Worm (Caenorhabditis elegans) whole organism, early embryonic: ENCODE measurements around the gene F48E8.2.

ENCODE experiments used
- B0310.2 ChIP-seq: sonication (generic microtip); optimal IDR thresholded peaks from 2 replicates; lab custom pipeline; 2016; ENCODE audit warnings: mild to moderate bottlenecking, missing genetic modification characterization, missing compliant biosample characterization
- F13C5.2 ChIP-seq: sonication (generic microtip); optimal IDR thresholded peaks from 2 replicates; lab custom pipeline; 2017; ENCODE audit warnings: mild to moderate bottlenecking, missing genetic modification characterization, inconsistent platforms, missing compliant biosample characterization
- aly-1 ChIP-seq: sonication (generic microtip); optimal IDR thresholded peaks from 2 replicates; lab custom pipeline; 2016; ENCODE audit warnings: missing genetic modification characterization, missing compliant biosample characterization
- ama-1 ChIP-seq: fragments of 150-350 bp; optimal IDR thresholded peaks from 2 replicates; lab custom pipeline; 2014
- ceh-13 ChIP-seq: fragments of 200-800 bp; sonication (Bioruptor generic); optimal IDR thresholded peaks from 2 replicates; lab custom pipeline; 2018; ENCODE audit warnings: mild to moderate bottlenecking, missing genetic modification characterization, missing compliant biosample characterization
- ceh-36 ChIP-seq: sonication (generic microtip); optimal IDR thresholded peaks from 2 replicates; lab custom pipeline; 2016; ENCODE audit warnings: missing genetic modification characterization, inconsistent platforms, missing compliant biosample characterization
- ets-7 ChIP-seq: sonication (generic microtip); optimal IDR thresholded peaks from 2 replicates; lab custom pipeline; 2016; ENCODE audit warnings: missing genotype, missing genetic modification characterization, missing compliant biosample characterization
- flt-1 ChIP-seq: fragments of 200-800 bp; sonication (Bioruptor generic); IDR thresholded peaks from 2 replicates; pipeline ENCODE4 v1.3.6; 2022; ENCODE audit warnings: missing genetic modification characterization, missing compliant biosample characterization
- hmbx-1 ChIP-seq: sonication (generic microtip); optimal IDR thresholded peaks from 2 replicates; lab custom pipeline; 2016; ENCODE audit warnings: mild to moderate bottlenecking, missing genetic modification characterization, missing compliant biosample characterization
- hmg-4 ChIP-seq: fragments of 200-800 bp; sonication (Bioruptor generic); optimal IDR thresholded peaks from 2 replicates; lab custom pipeline; 2018; ENCODE audit warnings: mild to moderate bottlenecking, missing genetic modification characterization, missing compliant biosample characterization
- hnd-1 ChIP-seq: sonication (generic microtip); optimal IDR thresholded peaks from 2 replicates; lab custom pipeline; 2016; ENCODE audit warnings: missing genetic modification characterization, missing compliant biosample characterization
- pes-1 ChIP-seq: fragments of 200-800 bp; sonication (Bioruptor generic); IDR thresholded peaks from 2 replicates; pipeline ENCODE4 v1.3.6; 2022; ENCODE audit warnings: missing genetic modification reagents, missing genetic modification characterization, missing compliant biosample characterization
- scrt-1 ChIP-seq: fragments of 200-800 bp; sonication (Bioruptor generic); IDR thresholded peaks from 2 replicates; pipeline ENCODE4 v1.3.6; 2022; ENCODE audit warnings: missing genetic modification characterization, missing compliant biosample characterization
- sea-1 ChIP-seq: fragments of 200-800 bp; sonication (Bioruptor generic); conservative IDR thresholded peaks from 2 replicates; pipeline ENCODE4 v1.3.6; 2022; ENCODE audit warnings: missing genetic modification characterization, missing compliant biosample characterization
- tbx-11 ChIP-seq: fragments of 200-800 bp; sonication (Bioruptor generic); IDR thresholded peaks from 2 replicates; pipeline ENCODE4 v1.3.6; 2022; ENCODE audit warnings: missing genetic modification characterization, missing compliant biosample characterization
- tbx-37 ChIP-seq: fragments of 200-800 bp; sonication (Bioruptor generic); conservative IDR thresholded peaks from 2 replicates; pipeline ENCODE4 v1.3.6; 2022; ENCODE audit warnings: missing genetic modification reagents, missing genetic modification characterization, missing compliant biosample characterization
- tra-4 ChIP-seq: sonication (generic microtip); optimal IDR thresholded peaks from 2 replicates; lab custom pipeline; 2017; ENCODE audit warnings: missing genetic modification characterization, missing compliant biosample characterization

F48E8.2 gene

DNA sequence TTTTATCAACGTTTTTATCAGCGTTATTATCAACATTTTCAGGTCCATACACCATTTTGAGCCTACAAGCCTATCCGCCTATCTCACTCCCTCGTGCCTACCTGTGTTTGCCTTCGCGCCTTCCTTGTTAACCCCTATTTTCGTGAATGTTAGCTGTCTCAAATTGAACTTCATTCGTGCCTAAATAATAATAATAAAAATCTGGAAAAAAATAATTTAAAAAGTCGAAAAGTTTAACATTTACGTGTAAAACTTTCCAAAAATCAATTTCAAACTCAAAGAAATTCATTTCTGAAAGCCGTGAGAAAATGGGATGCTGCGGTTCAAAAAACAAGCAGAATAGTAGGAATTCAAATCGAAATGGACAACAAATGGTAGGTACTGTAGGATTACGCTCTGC is 13.8 kb downstream of the F48E8.2 start, which contains the start of gene R02F2.10:
TSS of gene R02F2.10 (plus strand) at position 301 of the 400 bp plus-strand sequence.
- no peak for TF ChIP-seq hmg-4 (GFP tag; lab: Kevin White, UChicago)
- TF ChIP-seq ama-1 (lab: Kevin White, UChicago) = no peak
- no peak for TF ChIP-seq ets-7 (tag; lab: Kevin White, UChicago)
- no peak for TF ChIP-seq F13C5.2 (tag; lab: Kevin White, UChicago)
- no peak for TF ChIP-seq flt-1 (GFP tag; lab: Robert Waterston, UW)
- no peak for TF ChIP-seq hmbx-1 (tag; lab: Kevin White, UChicago)
- TF ChIP-seq sea-1 (GFP tag; lab: Robert Waterston, UW) = no peak

DNA sequence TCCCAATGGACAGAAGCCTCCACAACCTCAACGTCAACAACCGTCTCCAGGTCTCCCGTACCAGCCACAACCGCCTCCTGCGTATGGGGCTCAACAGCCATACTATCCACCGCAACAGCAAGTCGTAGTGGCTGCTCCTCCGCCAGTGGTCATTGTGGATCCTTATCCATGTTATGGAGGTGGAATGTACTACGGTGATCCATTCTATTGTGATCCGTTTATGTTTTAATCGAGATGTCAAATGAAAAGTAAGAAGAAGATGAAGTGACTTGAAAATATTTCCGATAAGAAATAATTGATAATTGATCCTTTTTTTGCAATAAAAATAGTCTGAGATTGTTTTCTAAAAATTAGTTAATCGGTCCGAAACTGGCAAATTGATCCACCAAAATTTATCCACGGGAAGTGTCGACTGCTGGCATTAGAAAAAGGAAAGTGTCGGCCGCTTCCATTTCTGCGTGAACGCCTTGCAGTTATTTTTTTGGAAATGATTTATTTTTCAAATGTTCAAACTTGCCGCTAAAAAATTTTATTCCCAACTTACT is 14.7 kb downstream of the F48E8.2 start, which contains the start of the genes R02F2.6 and R02F2.5:
TSS of gene R02F2.6 (minus strand) at position 101 of the 545 bp plus-strand sequence.
TSS of gene R02F2.5 (plus strand) at position 495 of the 545 bp plus-strand sequence.
- TF ChIP-seq hmg-4 (GFP tag; lab: Kevin White, UChicago) = no peak
- no peak for TF ChIP-seq F13C5.2 (tag; lab: Kevin White, UChicago)
- no peak for TF ChIP-seq tra-4 (tag; lab: Kevin White, UChicago)
- no peak for TF ChIP-seq tbx-37 (GFP tag; lab: Robert Waterston, UW)

DNA sequence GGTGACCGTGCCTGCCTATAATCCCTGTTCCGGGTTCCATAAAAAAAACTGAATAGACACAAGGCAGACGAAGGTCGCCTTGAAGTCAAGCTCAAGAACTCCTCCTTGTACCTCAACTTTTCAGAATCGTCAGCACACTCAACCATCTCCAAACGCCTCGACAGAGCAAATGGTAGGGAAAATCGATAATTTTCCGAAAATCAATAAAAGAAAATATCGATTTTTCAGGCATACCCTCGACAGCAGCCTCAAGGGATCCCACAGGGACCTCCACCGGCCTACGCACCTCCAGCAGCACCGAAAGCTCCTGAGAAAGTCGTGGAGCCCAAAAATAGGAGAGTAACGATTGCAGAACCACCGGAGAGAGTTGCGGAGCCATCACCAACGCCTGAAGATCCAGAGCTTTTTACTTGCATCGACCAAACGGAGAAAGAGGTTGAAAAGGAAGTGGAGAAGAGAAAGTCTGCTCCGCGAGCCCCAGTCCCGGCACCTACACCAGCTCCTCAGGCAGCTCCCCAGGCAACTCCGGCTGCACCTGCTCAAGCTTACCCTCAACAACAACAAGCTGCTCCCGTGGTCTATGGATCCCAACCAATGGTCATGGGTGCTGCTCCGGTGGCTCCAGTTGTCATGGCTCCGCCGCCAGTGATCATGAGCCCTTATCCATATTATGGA is 15.5 kb downstream of the F48E8.2 start:
- TF ChIP-seq hnd-1 (no peak), tbx-11 (GFP tag; lab: Robert Waterston, UW) (0 out of 2 replicates have a peak, but pooled peaks have one; percentile 7), ets-7 (tag; lab: Kevin White, UChicago) (no peak)

DNA sequence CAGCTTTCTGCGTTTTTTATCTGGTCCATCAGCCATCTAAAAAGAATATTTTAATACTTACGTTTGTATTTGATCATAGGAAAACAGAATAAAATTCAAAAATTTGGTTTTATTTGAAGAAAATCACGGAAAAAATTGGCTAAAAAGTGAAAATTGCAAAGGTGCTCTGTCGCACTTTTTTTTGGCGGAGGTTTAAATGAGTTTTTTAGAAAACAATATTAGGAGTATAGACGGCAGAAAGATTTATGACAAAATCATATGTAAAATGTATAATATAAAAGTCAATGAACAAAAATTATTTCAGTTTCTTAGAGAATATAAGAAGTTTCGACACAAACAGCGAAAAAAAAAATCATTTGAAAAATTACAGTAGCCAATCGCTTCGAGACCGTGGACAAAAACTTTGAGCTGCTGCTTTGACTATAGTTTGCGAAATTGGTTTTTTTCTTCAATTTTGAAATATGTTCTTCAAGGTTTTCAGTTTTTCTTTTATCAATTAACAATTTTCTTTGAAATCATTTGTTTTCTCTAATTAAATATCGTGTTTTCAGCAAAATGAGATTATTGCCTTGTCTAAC is 19.6 kb downstream of the F48E8.2 start, which contains the start of the genes R02F2.7 and R02F2.4:
TSS of gene R02F2.7 (minus strand) at position 36 of the 578 bp plus-strand sequence.
TSS of gene R02F2.4 (plus strand) at position 552 of the 578 bp plus-strand sequence.
- no peak for TF ChIP-seq hmbx-1 (tag; lab: Kevin White, UChicago)
- TF ChIP-seq ceh-13 (GFP tag; lab: Kevin White, UChicago) = no peak

DNA sequence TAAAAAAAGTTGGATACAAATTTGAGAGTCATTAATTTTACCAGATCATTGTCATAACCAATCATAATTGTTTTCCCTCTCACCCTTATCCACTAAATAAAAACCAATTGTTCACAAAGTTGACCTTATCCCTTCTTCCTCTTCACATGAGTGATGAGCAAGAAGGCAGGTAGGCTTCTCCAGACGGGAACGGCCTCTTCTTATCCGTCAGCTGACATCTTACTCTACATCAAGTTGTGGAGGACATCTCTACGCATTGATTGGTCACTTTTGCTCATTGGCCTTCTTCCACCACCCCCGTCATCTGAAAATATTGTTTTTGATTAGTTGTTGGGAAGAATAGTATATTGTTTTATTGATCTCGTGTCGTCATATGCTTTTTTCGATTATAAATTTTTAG is 22.2 kb downstream of the F48E8.2 start:
- TF ChIP-seq scrt-1 (no peak), tbx-11 (GFP tag; lab: Robert Waterston, UW) (no peak), F13C5.2 (tag; lab: Kevin White, UChicago) (no peak), ets-7 (tag; lab: Kevin White, UChicago) (no peak), hnd-1 (no peak), flt-1 (GFP tag; lab: Robert Waterston, UW) (no peak), ceh-36 (no peak), hmg-4 (GFP tag; lab: Kevin White, UChicago) (no peak), ceh-13 (GFP tag; lab: Kevin White, UChicago) (no peak), B0310.2 (no peak), tra-4 (tag; lab: Kevin White, UChicago) (no peak), tbx-37 (GFP tag; lab: Robert Waterston, UW) (no peak), sea-1 (GFP tag; lab: Robert Waterston, UW) (no peak), aly-1 (tag; lab: Kevin White, UChicago) (no peak), ama-1 (lab: Kevin White, UChicago) (no peak), hmbx-1 (tag; lab: Kevin White, UChicago) (no peak)

DNA sequence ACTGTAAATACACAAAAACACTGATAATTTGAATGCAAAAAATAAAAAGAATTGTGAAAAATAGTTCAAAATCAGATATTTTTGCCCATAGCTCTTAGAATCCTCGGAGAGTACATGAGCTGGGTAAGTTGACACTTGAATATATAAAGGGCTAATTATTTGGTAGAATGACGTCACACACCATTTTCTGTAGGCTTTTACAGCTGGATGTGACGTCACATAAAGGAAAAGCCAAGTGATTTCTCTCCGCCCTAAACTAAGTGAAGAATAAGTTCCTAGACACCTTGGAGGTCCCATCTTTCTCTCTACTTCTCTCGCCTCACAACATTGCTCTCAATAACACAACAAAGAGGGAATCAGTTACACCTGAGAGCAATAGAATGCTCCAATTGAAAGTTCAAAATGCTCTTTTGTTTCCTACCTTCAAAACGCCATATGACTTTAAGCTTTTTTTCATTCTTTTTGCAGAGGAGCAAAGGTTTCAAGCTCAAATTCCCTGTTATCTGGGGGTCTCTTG is 23.0 kb downstream of the F48E8.2 start, which contains the start of gene osg-1:
TSS of gene osg-1 (plus strand) at position 467 of the 517 bp plus-strand sequence.
- TF ChIP-seq ama-1 (lab: Kevin White, UChicago) = no peak
- no peak for TF ChIP-seq tbx-11 (GFP tag; lab: Robert Waterston, UW)
- no peak for TF ChIP-seq scrt-1
- no peak for TF ChIP-seq hmbx-1 (tag; lab: Kevin White, UChicago)
- TF ChIP-seq F13C5.2 (tag; lab: Kevin White, UChicago) = no peak
- TF ChIP-seq hmg-4 (GFP tag; lab: Kevin White, UChicago) = no peak
- TF ChIP-seq ceh-36 = no peak
- no peak for TF ChIP-seq hnd-1
- TF ChIP-seq tra-4 (tag; lab: Kevin White, UChicago) = no peak
- no peak for TF ChIP-seq ets-7 (tag; lab: Kevin White, UChicago)
- no peak for TF ChIP-seq sea-1 (GFP tag; lab: Robert Waterston, UW)
- no peak for TF ChIP-seq tbx-37 (GFP tag; lab: Robert Waterston, UW)
- TF ChIP-seq flt-1 (GFP tag; lab: Robert Waterston, UW) = no peak
- no peak for TF ChIP-seq aly-1 (tag; lab: Kevin White, UChicago)
- no peak for TF ChIP-seq pes-1 (GFP tag; lab: Robert Waterston, UW)
- TF ChIP-seq ceh-13 (GFP tag; lab: Kevin White, UChicago) = no peak
- TF ChIP-seq B0310.2 = no peak

DNA sequence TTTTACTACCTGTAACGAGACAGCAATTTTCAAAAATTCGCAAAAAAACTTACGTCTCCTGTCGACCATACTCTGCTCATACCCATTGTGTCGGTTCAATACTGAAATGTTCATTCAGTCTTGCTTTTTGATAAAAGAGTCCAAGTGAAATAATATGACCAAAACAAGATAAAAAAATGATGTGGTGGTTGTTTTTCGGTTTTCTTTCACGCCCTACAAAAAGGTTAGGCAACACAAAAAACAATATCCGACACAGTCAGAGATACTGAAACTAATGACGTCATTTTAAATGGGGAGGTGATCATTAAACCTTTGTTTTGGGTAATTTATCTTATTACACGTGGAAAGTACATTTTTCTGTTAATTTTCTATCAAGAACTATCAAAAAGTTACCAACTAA is 31.0 kb downstream of the F48E8.2 start, which contains the start of gene R02F2.8:
TSS of gene R02F2.8 (minus strand) at position 101 of the 400 bp plus-strand sequence.
- TF ChIP-seq tbx-37 (GFP tag; lab: Robert Waterston, UW) = no peak
- TF ChIP-seq ceh-13 (GFP tag; lab: Kevin White, UChicago) = no peak
- no peak for TF ChIP-seq hnd-1
- TF ChIP-seq hmbx-1 (tag; lab: Kevin White, UChicago) = no peak
- TF ChIP-seq scrt-1 = no peak
- no peak for TF ChIP-seq tra-4 (tag; lab: Kevin White, UChicago)
- no peak for TF ChIP-seq sea-1 (GFP tag; lab: Robert Waterston, UW)
- TF ChIP-seq ama-1 (lab: Kevin White, UChicago) = no peak
- TF ChIP-seq ceh-36 = no peak
- TF ChIP-seq pes-1 (GFP tag; lab: Robert Waterston, UW) = no peak
